Fruit fly (Drosophila melanogaster) whole organism: ENCODE results near the gene CG34283.

Experiments
- CG8478 ChIP-seq: fragments of >200 bp; optimal IDR thresholded peaks from 2 replicates; lab custom pipeline; 2018; ENCODE audit warnings: inconsistent platforms
- Dll ChIP-seq: fragments of >200 bp; optimal IDR thresholded peaks from 2 replicates; lab custom pipeline; 2017
- EcR ChIP-seq, 2 experiments: fragments of >200 bp; optimal IDR thresholded peaks; 2 replicates each; lab custom pipeline; 2017; ENCODE audit warnings: missing biosample characterization in 2 of 2, missing genetic modification characterization in 2 of 2, missing genetic modification reagents in 2 of 2
- pan ChIP-seq: fragments of >200 bp; optimal IDR thresholded peaks from 2 replicates; lab custom pipeline; 2017
- psq ChIP-seq: fragments of >200 bp; optimal IDR thresholded peaks from 2 replicates; lab custom pipeline; 2017
- usp ChIP-seq: fragments of >200 bp; optimal IDR thresholded peaks from 2 replicates; lab custom pipeline; 2017; ENCODE audit warnings: missing biosample characterization, missing genetic modification characterization, mixed read lengths

- TF ChIP-seq usp (GFP tag; lab: Kevin White, UChicago) (no peak), CG8478 (no peak), Dll (lab: Kevin White, UChicago) (no peak), pan (lab: Kevin White, UChicago) (no peak), psq (no peak), EcR (GFP tag; optimal IDR thresholded peaks at IDR 0.05; lab: Kevin White, UChicago) (no peak)
Measured at dm6 chr3R:18739435-18739977, 17.1 kb upstream of the CG34283 start.
